Fruit fly (Drosophila melanogaster) whole organism, prepupa: ENCODE results near the gene Abl.

ENCODE experiments used
- Blimp-1 ChIP-seq: fragments of 200-800 bp; sonication (Bioruptor generic); optimal IDR thresholded peaks from 3 replicates; lab custom pipeline; 2017; ENCODE audit warnings: missing biosample characterization, missing genetic modification characterization, mild to moderate bottlenecking, moderate library complexity, missing genetic modification reagents
- CG11294 ChIP-seq: fragments of 200-800 bp; sonication (Bioruptor generic); IDR thresholded peaks from 2 replicates; pipeline ENCODE4 v1.3.6; 2022; ENCODE audit warnings: missing biosample characterization, missing genetic modification characterization
- CG32006 ChIP-seq: fragments of 200-800 bp; sonication (Bioruptor generic); optimal IDR thresholded peaks from 3 replicates; lab custom pipeline; 2017; ENCODE audit warnings: missing biosample characterization, mild to moderate bottlenecking, missing genetic modification characterization
- CG3919 ChIP-seq: fragments of 200-800 bp; sonication (Bioruptor generic); optimal IDR thresholded peaks from 3 replicates; lab custom pipeline; 2016; ENCODE audit warnings: missing biosample characterization, missing genetic modification characterization
- CG6163 ChIP-seq: fragments of 200-800 bp; sonication (Bioruptor generic); IDR thresholded peaks from 3 replicates; pipeline ENCODE4 v1.3.6; 2022; ENCODE audit warnings: missing biosample characterization, missing genetic modification characterization
- CG6808 ChIP-seq: fragments of 200-800 bp; sonication (Bioruptor generic); optimal IDR thresholded peaks from 3 replicates; lab custom pipeline; 2017; ENCODE audit warnings: missing biosample characterization, missing genetic modification characterization, mild to moderate bottlenecking, moderate library complexity, missing genetic modification reagents
- CG6854 ChIP-seq: fragments of 200-800 bp; sonication (Bioruptor generic); optimal IDR thresholded peaks from 2 replicates; lab custom pipeline; 2017; ENCODE audit warnings: missing biosample characterization, mild to moderate bottlenecking, missing genetic modification characterization
- Sox15 ChIP-seq: fragments of 200-800 bp; sonication (Bioruptor generic); optimal IDR thresholded peaks from 3 replicates; lab custom pipeline; 2016; ENCODE audit warnings: missing biosample characterization, missing genetic modification characterization
- achi ChIP-seq: fragments of 200-800 bp; sonication (Bioruptor generic); optimal IDR thresholded peaks from 3 replicates; lab custom pipeline; 2016; ENCODE audit warnings: missing biosample characterization, missing genetic modification characterization
- dsx ChIP-seq: fragments of 200-800 bp; optimal IDR thresholded peaks from 3 replicates; lab custom pipeline; 2019; ENCODE audit warnings: missing biosample characterization, mild to moderate bottlenecking, missing genetic modification characterization, moderate library complexity; ENCODE audit not compliant: poor library complexity, severe bottlenecking
- fkh ChIP-seq: fragments of 200-800 bp; sonication (Bioruptor generic); optimal IDR thresholded peaks from 3 replicates; lab custom pipeline; 2017; ENCODE audit warnings: missing biosample characterization, mild to moderate bottlenecking, missing genetic modification characterization, moderate library complexity
- pdm3 ChIP-seq: fragments of 200-800 bp; sonication (Bioruptor generic); optimal IDR thresholded peaks from 3 replicates; lab custom pipeline; 2016; ENCODE audit warnings: missing biosample characterization, missing genetic modification characterization

dm6 chr3L:16659959-16660870, 12.5 kb upstream of the Abl start:
- peak; percentile 96 for TF ChIP-seq CG6808 (GFP tag; lab: Kevin White, UChicago)
- peak; percentile 93 for TF ChIP-seq CG6163 (GFP tag; lab: Robert Waterston, UW)
- peak; percentile 98 for TF ChIP-seq CG3919 (GFP tag; lab: Kevin White, UChicago)
- peak; percentile 89 for TF ChIP-seq Blimp-1 (GFP tag; lab: Kevin White, UChicago)
- TF ChIP-seq CG11294 (GFP tag; lab: Robert Waterston, UW) = peak; percentile 91
- TF ChIP-seq CG6854 (GFP tag; lab: Kevin White, UChicago) = peak; percentile 89
- peak; percentile 99 for TF ChIP-seq CG32006 (GFP tag; lab: Kevin White, UChicago)
- TF ChIP-seq pdm3 (GFP tag; lab: Kevin White, UChicago) = peak; percentile 97
- TF ChIP-seq Sox15 (GFP tag; lab: Kevin White, UChicago) = peak; percentile 95
- TF ChIP-seq fkh = peak; percentile 91
- peak; percentile 90 for TF ChIP-seq dsx
- TF ChIP-seq achi = peak; percentile 97
